Fruit fly (Drosophila melanogaster): Measurements from ENCODE around the gene Zir.

Zir gene

DNA sequence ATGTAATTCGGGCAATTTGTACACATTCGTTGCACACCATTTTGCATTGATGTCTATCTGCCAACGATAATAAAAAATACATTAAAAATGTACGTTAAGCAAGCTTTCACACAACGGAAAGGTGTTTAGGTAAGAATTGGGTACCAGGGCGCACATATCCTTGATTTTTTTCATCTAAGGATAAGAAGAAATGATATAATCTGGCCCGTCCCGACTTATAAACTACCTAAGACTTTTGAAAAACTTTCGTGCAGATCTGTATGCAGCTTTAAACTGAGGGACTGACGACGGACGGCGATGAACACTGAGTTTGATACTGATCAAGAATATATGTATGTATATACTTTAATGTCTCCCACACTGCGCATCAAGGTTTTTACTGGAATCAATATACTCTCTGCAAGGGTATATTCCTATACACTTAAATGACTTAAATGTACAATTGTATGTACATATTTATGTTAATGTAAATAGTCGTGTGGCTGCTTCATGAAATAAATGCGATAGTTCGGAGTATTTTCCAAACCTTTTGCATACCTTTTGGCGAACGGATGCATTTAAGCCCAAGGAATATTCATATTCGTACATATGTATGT is 29.1 kb upstream of the Zir start, which contains the start of gene Cda5:
Cda5 (minus strand) TSS at position 51 of the 596 bp plus-strand sequence.
- TF ChIP-seq pdm3 (GFP tag; optimal IDR thresholded peaks at IDR 0.05) (peak; percentile 25), Hr4 (GFP tag; optimal IDR thresholded peaks at IDR 0.05) (peak; percentile 44), fkh (GFP tag; optimal IDR thresholded peaks at IDR 0.05) (no peak), Eip78C (GFP tag) (peak; percentile 61), svp (GFP tag) (no peak), CG6854 (GFP tag; optimal IDR thresholded peaks at IDR 0.05) (no peak), CG32006 (GFP tag; optimal IDR thresholded peaks at IDR 0.05) (peak; percentile 12), CG8119 (GFP tag; IDR thresholded peaks at IDR 0.05) (0 out of 3 replicates have a peak, but pooled peaks have one; percentile 13)

DNA sequence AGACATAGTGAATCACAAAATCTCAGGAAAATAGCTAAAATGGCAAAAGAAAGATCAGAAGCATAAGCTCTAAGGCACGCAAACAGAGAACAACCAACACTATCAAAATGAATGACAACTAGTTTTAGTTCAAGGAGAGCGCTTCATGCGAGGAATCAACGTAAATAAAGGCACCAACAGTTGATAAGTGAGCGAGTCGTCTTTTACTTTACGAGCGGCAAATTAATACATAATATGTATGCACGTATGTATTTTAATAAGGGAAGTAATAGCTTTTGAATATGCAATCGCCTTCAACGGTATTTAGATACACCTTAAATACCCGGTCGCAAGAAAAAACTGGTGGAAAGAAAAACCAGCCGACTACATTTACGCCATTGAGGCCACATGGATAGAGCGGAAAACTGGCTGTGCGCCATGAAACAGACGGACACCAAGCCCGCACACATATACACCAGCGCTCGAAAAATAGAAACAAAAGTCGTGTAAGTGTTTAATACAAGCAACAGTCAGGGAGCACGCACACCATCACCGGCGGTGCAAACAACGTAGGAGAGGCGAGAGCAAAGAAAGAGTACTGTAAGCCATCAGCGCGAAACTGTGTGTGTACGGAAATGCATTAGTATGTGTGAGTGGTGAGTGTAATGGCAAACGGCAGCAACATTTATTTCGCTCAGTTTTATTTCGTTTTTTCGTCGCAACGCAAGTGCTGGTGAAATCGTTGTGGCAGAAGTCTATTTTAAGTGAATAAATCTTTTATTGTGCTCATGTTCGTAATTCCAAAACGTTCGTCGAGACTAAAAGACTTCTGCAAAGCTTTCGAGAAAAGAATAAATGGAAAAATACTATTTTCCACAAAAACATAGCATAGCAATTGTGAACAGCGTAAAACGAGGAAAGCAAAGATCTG is 27.9 kb upstream of the Zir start, which contains the start of gene dbr:
dbr (plus strand) TSS at position 114 of the 910 bp plus-strand sequence.
- TF ChIP-seq CG8319 (GFP tag; optimal IDR thresholded peaks at IDR 0.05) (no peak), CG32006 (GFP tag; optimal IDR thresholded peaks at IDR 0.05) (peak; percentile 62), CG7368 (GFP tag; optimal IDR thresholded peaks at IDR 0.05) (peak; percentile 4), CG3919 (GFP tag; optimal IDR thresholded peaks at IDR 0.05) (peak; percentile 51), esn (GFP tag; optimal IDR thresholded peaks at IDR 0.05) (peak; percentile 33), vri (GFP tag; optimal IDR thresholded peaks at IDR 0.05) (peak; percentile 55), dsx (GFP tag; optimal IDR thresholded peaks at IDR 0.05; ENCODE audit: poor library complexity, severe bottlenecking) (peak; percentile 76), fd59A (GFP tag; optimal IDR thresholded peaks at IDR 0.05) (peak; percentile 57), CG10631 (GFP tag; optimal IDR thresholded peaks at IDR 0.05) (no peak), CG16779 (tag; optimal IDR thresholded peaks at IDR 0.05) (peak; percentile 63), eg (GFP tag; IDR thresholded peaks at IDR 0.05) (peak; percentile 82), CG11902 (GFP tag; optimal IDR thresholded peaks at IDR 0.05) (no peak), CG11294 (GFP tag; IDR thresholded peaks at IDR 0.05) (peak; percentile 56; the same call in 1 of the 2 replicates), Ets96B (tag; optimal IDR thresholded peaks at IDR 0.05) (peak; percentile 52), Hr39 (GFP tag; optimal IDR thresholded peaks at IDR 0.05) (no peak), spab (GFP tag; optimal IDR thresholded peaks at IDR 0.05) (peak; percentile 55), CG10669 (GFP tag; optimal IDR thresholded peaks at IDR 0.05) (peak; percentile 38), achi (GFP tag; optimal IDR thresholded peaks at IDR 0.05) (no peak), Sox14 (GFP tag; optimal IDR thresholded peaks at IDR 0.05) (peak; percentile 51), acj6 (GFP tag; optimal IDR thresholded peaks at IDR 0.05) (no peak), net (GFP tag; optimal IDR thresholded peaks at IDR 0.05) (peak; percentile 84), Hr38 (GFP tag; optimal IDR thresholded peaks at IDR 0.05) (no peak), CG4318 (GFP tag; optimal IDR thresholded peaks at IDR 0.05) (no peak), Met (GFP tag; optimal IDR thresholded peaks at IDR 0.05) (peak; percentile 30), Hr4 (GFP tag; optimal IDR thresholded peaks at IDR 0.05) (no peak), CG9139 (GFP tag; optimal IDR thresholded peaks at IDR 0.05) (peak; percentile 60), CG15336 (GFP tag; IDR thresholded peaks at IDR 0.05) (peak; percentile 67), Blimp-1 (GFP tag; optimal IDR thresholded peaks at IDR 0.05) (peak; percentile 10), OdsH (GFP tag; optimal IDR thresholded peaks at IDR 0.05) (no peak), lz (GFP tag; optimal IDR thresholded peaks at IDR 0.05) (no peak), Smox (GFP tag; optimal IDR thresholded peaks at IDR 0.05) (no peak), CG6854 (GFP tag; optimal IDR thresholded peaks at IDR 0.05) (peak; percentile 27), topi (GFP tag; optimal IDR thresholded peaks at IDR 0.05) (peak; percentile 19), CG6163 (GFP tag; IDR thresholded peaks at IDR 0.05) (peak; percentile 88), cyc (GFP tag; optimal IDR thresholded peaks at IDR 0.05) (no peak), salr (GFP tag; optimal IDR thresholded peaks at IDR 0.05) (peak; percentile 48 to 62), Sox102F (GFP tag; optimal IDR thresholded peaks at IDR 0.05) (peak; percentile 62), pdm3 (GFP tag; optimal IDR thresholded peaks at IDR 0.05) (peak; percentile 42), Eip93F (GFP tag; optimal IDR thresholded peaks at IDR 0.05) (no peak), Gug (GFP tag; IDR thresholded peaks at IDR 0.05) (peak; percentile 49; the same call in 1 of the 2 replicates), Eip75B (GFP tag; optimal IDR thresholded peaks at IDR 0.05) (peak; percentile 43), CG1621 (tag; optimal IDR thresholded peaks at IDR 0.05) (peak; percentile 90), Lpt (GFP tag; optimal IDR thresholded peaks at IDR 0.05) (peak; percentile 73)

All from whole organism, prepupa.